Fruit fly (Drosophila melanogaster) whole organism, prepupa: Measurements from ENCODE around the gene Nufip.

Experiments
- Blimp-1 ChIP-seq: fragments of 200-800 bp; sonication (Bioruptor generic); optimal IDR thresholded peaks from 3 replicates; lab custom pipeline; 2017; ENCODE audit warnings: missing biosample characterization, missing genetic modification characterization, mild to moderate bottlenecking, moderate library complexity, missing genetic modification reagents
- CG10631 ChIP-seq: fragments of 200-800 bp; sonication (Bioruptor generic); optimal IDR thresholded peaks from 2 replicates; lab custom pipeline; 2016; ENCODE audit warnings: missing biosample characterization, missing genetic modification characterization
- CG10669 ChIP-seq: fragments of 200-800 bp; sonication (Bioruptor generic); optimal IDR thresholded peaks from 3 replicates; lab custom pipeline; 2018; ENCODE audit warnings: missing biosample characterization, mild to moderate bottlenecking, missing genetic modification characterization, moderate library complexity
- CG11902 ChIP-seq: fragments of 200-800 bp; sonication (Bioruptor generic); optimal IDR thresholded peaks from 3 replicates; lab custom pipeline; 2016; ENCODE audit warnings: missing biosample characterization, missing genetic modification characterization
- CG15336 ChIP-seq: fragments of 200-800 bp; sonication (Bioruptor generic); IDR thresholded peaks from 2 replicates; pipeline ENCODE4 v1.3.6; 2022; ENCODE audit warnings: missing biosample characterization, missing genetic modification characterization
- CG1621 ChIP-seq: fragments of 200-800 bp; sonication (Bioruptor generic); optimal IDR thresholded peaks from 3 replicates; lab custom pipeline; 2018; ENCODE audit warnings: missing biosample characterization, mild to moderate bottlenecking, missing genetic modification characterization
- CG16779 ChIP-seq: fragments of 200-800 bp; sonication (Bioruptor generic); optimal IDR thresholded peaks from 3 replicates; lab custom pipeline; 2017; ENCODE audit warnings: missing biosample characterization, mild to moderate bottlenecking, missing genetic modification characterization
- CG3032 ChIP-seq: fragments of 200-800 bp; optimal IDR thresholded peaks from 2 replicates; lab custom pipeline; 2019; ENCODE audit warnings: missing biosample characterization, mild to moderate bottlenecking, missing genetic modification characterization, moderate library complexity
- CG31627 ChIP-seq: fragments of 200-800 bp; sonication (Bioruptor generic); optimal IDR thresholded peaks from 3 replicates; lab custom pipeline; 2016; ENCODE audit warnings: missing biosample characterization, missing genetic modification characterization
- CG32006 ChIP-seq: fragments of 200-800 bp; sonication (Bioruptor generic); optimal IDR thresholded peaks from 3 replicates; lab custom pipeline; 2017; ENCODE audit warnings: missing biosample characterization, mild to moderate bottlenecking, missing genetic modification characterization
- CG34406 ChIP-seq: fragments of 200-800 bp; sonication (Bioruptor generic); optimal IDR thresholded peaks from 3 replicates; lab custom pipeline; 2016; ENCODE audit warnings: missing biosample characterization, missing genetic modification characterization
- CG3919 ChIP-seq: fragments of 200-800 bp; sonication (Bioruptor generic); optimal IDR thresholded peaks from 3 replicates; lab custom pipeline; 2016; ENCODE audit warnings: missing biosample characterization, missing genetic modification characterization
- CG4318 ChIP-seq: fragments of 200-800 bp; sonication (Bioruptor generic); optimal IDR thresholded peaks from 3 replicates; lab custom pipeline; 2017; ENCODE audit warnings: missing biosample characterization, mild to moderate bottlenecking, missing genetic modification characterization
- CG6163 ChIP-seq: fragments of 200-800 bp; sonication (Bioruptor generic); IDR thresholded peaks from 3 replicates; pipeline ENCODE4 v1.3.6; 2022; ENCODE audit warnings: missing biosample characterization, missing genetic modification characterization
- CG6276 ChIP-seq: fragments of 200-800 bp; sonication (Bioruptor generic); optimal IDR thresholded peaks from 2 replicates; lab custom pipeline; 2017; ENCODE audit warnings: missing biosample characterization, mild to moderate bottlenecking, missing genetic modification characterization
- CG6792 ChIP-seq: fragments of 200-800 bp; sonication (Bioruptor generic); optimal IDR thresholded peaks from 3 replicates; lab custom pipeline; 2016; ENCODE audit warnings: missing biosample characterization, missing genetic modification characterization
- CG6808 ChIP-seq: fragments of 200-800 bp; sonication (Bioruptor generic); optimal IDR thresholded peaks from 3 replicates; lab custom pipeline; 2017; ENCODE audit warnings: missing biosample characterization, missing genetic modification characterization, mild to moderate bottlenecking, moderate library complexity, missing genetic modification reagents
- CG7368 ChIP-seq: fragments of 200-800 bp; sonication (Bioruptor generic); optimal IDR thresholded peaks from 3 replicates; lab custom pipeline; 2016; ENCODE audit warnings: missing biosample characterization, missing genetic modification characterization
- CG8319 ChIP-seq: fragments of 200-800 bp; sonication (Bioruptor generic); optimal IDR thresholded peaks from 3 replicates; lab custom pipeline; 2016; ENCODE audit warnings: missing biosample characterization, missing genetic modification characterization
- CG8632 ChIP-seq: fragments of 200-800 bp; sonication (Bioruptor generic); optimal IDR thresholded peaks from 3 replicates; lab custom pipeline; 2016; ENCODE audit warnings: missing biosample characterization, missing genetic modification characterization
- Eip93F ChIP-seq: fragments of 200-800 bp; sonication (Bioruptor generic); optimal IDR thresholded peaks from 2 replicates; lab custom pipeline; 2016; ENCODE audit warnings: missing biosample characterization, mild to moderate bottlenecking, missing genetic modification characterization
- Ets21C ChIP-seq: fragments of 200-800 bp; sonication (Bioruptor generic); optimal IDR thresholded peaks from 3 replicates; lab custom pipeline; 2016; ENCODE audit warnings: missing biosample characterization, missing genetic modification characterization
- Ets96B ChIP-seq: fragments of 200-800 bp; optimal IDR thresholded peaks from 2 replicates; lab custom pipeline; 2019; ENCODE audit warnings: missing biosample characterization, mild to moderate bottlenecking, missing genetic modification characterization, moderate library complexity
- Hr39 ChIP-seq: fragments of 200-800 bp; sonication (Bioruptor generic); optimal IDR thresholded peaks from 2 replicates; lab custom pipeline; 2016; ENCODE audit warnings: missing biosample characterization, missing genetic modification characterization
- Hr4 ChIP-seq: fragments of 200-800 bp; sonication (Bioruptor generic); optimal IDR thresholded peaks from 3 replicates; lab custom pipeline; 2016; ENCODE audit warnings: missing biosample characterization, missing genetic modification characterization
- Lpt ChIP-seq: fragments of 200-800 bp; sonication (Bioruptor generic); optimal IDR thresholded peaks from 3 replicates; lab custom pipeline; 2016; ENCODE audit warnings: missing biosample characterization, missing genetic modification characterization
- Met ChIP-seq: fragments of 200-800 bp; sonication (Bioruptor generic); optimal IDR thresholded peaks from 3 replicates; lab custom pipeline; 2016; ENCODE audit warnings: missing biosample characterization, missing genetic modification characterization
- OdsH ChIP-seq: fragments of 200-800 bp; sonication (Bioruptor generic); optimal IDR thresholded peaks from 3 replicates; lab custom pipeline; 2016; ENCODE audit warnings: missing biosample characterization, missing genetic modification characterization
- Smox ChIP-seq: fragments of 200-800 bp; sonication (Bioruptor generic); optimal IDR thresholded peaks from 3 replicates; lab custom pipeline; 2016; ENCODE audit warnings: missing biosample characterization, missing genetic modification characterization
- Sox102F ChIP-seq: fragments of 200-800 bp; sonication (Bioruptor generic); optimal IDR thresholded peaks from 2 replicates; lab custom pipeline; 2016; ENCODE audit warnings: missing biosample characterization, mild to moderate bottlenecking, missing genetic modification characterization
- Sox14 ChIP-seq: fragments of 200-800 bp; sonication (Bioruptor generic); optimal IDR thresholded peaks from 3 replicates; lab custom pipeline; 2016; ENCODE audit warnings: missing biosample characterization, missing genetic modification characterization
- Sox15 ChIP-seq: fragments of 200-800 bp; sonication (Bioruptor generic); optimal IDR thresholded peaks from 3 replicates; lab custom pipeline; 2016; ENCODE audit warnings: missing biosample characterization, missing genetic modification characterization
- achi ChIP-seq: fragments of 200-800 bp; sonication (Bioruptor generic); optimal IDR thresholded peaks from 3 replicates; lab custom pipeline; 2016; ENCODE audit warnings: missing biosample characterization, missing genetic modification characterization
- dac ChIP-seq: fragments of 200-800 bp; sonication (Bioruptor generic); optimal IDR thresholded peaks from 2 replicates; lab custom pipeline; 2017; ENCODE audit warnings: missing biosample characterization, mild to moderate bottlenecking, missing genetic modification characterization
- dsx ChIP-seq: fragments of 200-800 bp; optimal IDR thresholded peaks from 3 replicates; lab custom pipeline; 2019; ENCODE audit warnings: missing biosample characterization, mild to moderate bottlenecking, missing genetic modification characterization, moderate library complexity; ENCODE audit not compliant: poor library complexity, severe bottlenecking
- eg ChIP-seq: fragments of 200-800 bp; sonication (Bioruptor generic); IDR thresholded peaks from 3 replicates; pipeline ENCODE4 v1.3.6; 2022; ENCODE audit warnings: missing biosample characterization, missing genetic modification characterization
- fd59A ChIP-seq: fragments of 200-800 bp; sonication (Bioruptor generic); optimal IDR thresholded peaks from 2 replicates; lab custom pipeline; 2017; ENCODE audit warnings: missing biosample characterization, mild to moderate bottlenecking, missing genetic modification characterization, missing genetic modification reagents
- fkh ChIP-seq: fragments of 200-800 bp; sonication (Bioruptor generic); optimal IDR thresholded peaks from 3 replicates; lab custom pipeline; 2017; ENCODE audit warnings: missing biosample characterization, mild to moderate bottlenecking, missing genetic modification characterization, moderate library complexity
- lz ChIP-seq: fragments of 200-800 bp; sonication (Bioruptor generic); optimal IDR thresholded peaks from 3 replicates; lab custom pipeline; 2016; ENCODE audit warnings: missing biosample characterization, missing genetic modification characterization
- net ChIP-seq: fragments of 200-800 bp; sonication (Bioruptor generic); optimal IDR thresholded peaks from 3 replicates; lab custom pipeline; 2016; ENCODE audit warnings: missing biosample characterization, missing genetic modification characterization
- pdm3 ChIP-seq: fragments of 200-800 bp; sonication (Bioruptor generic); optimal IDR thresholded peaks from 3 replicates; lab custom pipeline; 2016; ENCODE audit warnings: missing biosample characterization, missing genetic modification characterization
- salr ChIP-seq, 2 experiments: fragments of 200-800 bp; sonication (Bioruptor generic); optimal IDR thresholded peaks; 3 replicates each; lab custom pipeline; 2016 to 2018; ENCODE audit warnings: missing biosample characterization in 2 of 2, missing genetic modification characterization in 2 of 2, mild to moderate bottlenecking in 1 of 2
- spab ChIP-seq: fragments of 200-800 bp; sonication (Bioruptor generic); optimal IDR thresholded peaks from 2 replicates; lab custom pipeline; 2017; ENCODE audit warnings: missing biosample characterization, mild to moderate bottlenecking, missing genetic modification characterization, missing genetic modification reagents
- ss ChIP-seq, 2 experiments: fragments of 200-800 bp; sonication (Bioruptor generic); optimal IDR thresholded peaks; 2 replicates in 1 of 2; 3 replicates in 1 of 2; lab custom pipeline; 2017 to 2018; ENCODE audit warnings: mild to moderate bottlenecking in 2 of 2, missing biosample characterization in 2 of 2, missing genetic modification characterization in 2 of 2, moderate library complexity in 1 of 2
- svp ChIP-seq: fragments of 200-800 bp; sonication (Bioruptor generic); peaks from one replicate; lab custom pipeline; 2016; ENCODE audit warnings: missing biosample characterization, missing genetic modification characterization
- topi ChIP-seq: fragments of 200-800 bp; sonication (Bioruptor generic); optimal IDR thresholded peaks from 3 replicates; lab custom pipeline; 2016; ENCODE audit warnings: missing biosample characterization, missing genetic modification characterization

Gene Nufip

dm6 chr3L:18760421-18761045 is 12.4 kb upstream of the Nufip start (continued):
- TF ChIP-seq achi (no peak), Hr4 (GFP tag; lab: Kevin White, UChicago) (peak; percentile 30), fkh (GFP tag; lab: Kevin White, UChicago) (no peak), dac (GFP tag; lab: Kevin White, UChicago) (no peak), dsx (GFP tag; lab: Kevin White, UChicago) (peak; percentile 18), Blimp-1 (GFP tag; lab: Kevin White, UChicago) (peak; percentile 70), ss (GFP tag; optimal IDR thresholded peaks at IDR 0.05; lab: Kevin White, UChicago) (peak; percentile 13 to 47), Eip93F (GFP tag; lab: Kevin White, UChicago) (no peak), CG6808 (GFP tag; lab: Kevin White, UChicago) (peak; percentile 22)

- TF ChIP-seq spab (no peak), Blimp-1 (GFP tag; lab: Kevin White, UChicago) (peak; percentile 97), Met (GFP tag; lab: Kevin White, UChicago) (peak; percentile 56), eg (GFP tag; lab: Robert Waterston, UW) (peak; percentile 55; the same call in 2 of the 3 replicates), Sox15 (no peak), pdm3 (GFP tag; lab: Kevin White, UChicago) (peak; percentile 17), CG10669 (no peak), CG31627 (no peak), net (GFP tag; lab: Kevin White, UChicago) (peak; percentile 54), CG11902 (no peak), CG6276 (peak; percentile 48), CG6163 (GFP tag; lab: Robert Waterston, UW) (peak; percentile 60), CG3919 (GFP tag; lab: Kevin White, UChicago) (peak; percentile 32), Lpt (GFP tag; lab: Kevin White, UChicago) (peak; percentile 84), CG32006 (GFP tag; lab: Kevin White, UChicago) (peak; percentile 40), CG6792 (GFP tag; lab: Kevin White, UChicago) (peak; percentile 26), Ets21C (GFP tag; lab: Kevin White, UChicago) (no peak), Sox102F (peak; percentile 8), dsx (GFP tag; lab: Kevin White, UChicago) (peak; percentile 88), Smox (GFP tag; lab: Kevin White, UChicago) (peak; percentile 35), CG4318 (GFP tag; lab: Kevin White, UChicago) (no peak), CG10631 (GFP tag; lab: Kevin White, UChicago) (no peak), lz (GFP tag; lab: Kevin White, UChicago) (no peak), CG1621 (peak; percentile 39), CG34406 (GFP tag; lab: Kevin White, UChicago) (peak; percentile 6), fkh (GFP tag; lab: Kevin White, UChicago) (peak; percentile 89), Hr39 (GFP tag; lab: Kevin White, UChicago) (no peak), Eip93F (GFP tag; lab: Kevin White, UChicago) (peak; percentile 32), ss (GFP tag; optimal IDR thresholded peaks at IDR 0.05; lab: Kevin White, UChicago) (peak in 1 of 2 experiments; percentile 63), topi (GFP tag; lab: Kevin White, UChicago) (peak; percentile 43), CG3032 (tag; lab: Kevin White, UChicago) (peak; percentile 31), OdsH (GFP tag; lab: Kevin White, UChicago) (no peak), Hr4 (GFP tag; lab: Kevin White, UChicago) (peak; percentile 5), CG15336 (GFP tag; lab: Robert Waterston, UW) (peak; percentile 63), CG8319 (GFP tag; lab: Kevin White, UChicago) (no peak), Sox14 (GFP tag; lab: Kevin White, UChicago) (peak; percentile 73), Ets96B (tag; lab: Kevin White, UChicago) (peak; percentile 52), salr (GFP tag; optimal IDR thresholded peaks at IDR 0.05; lab: Kevin White, UChicago) (peak; percentile 27 to 38), CG6808 (GFP tag; lab: Kevin White, UChicago) (peak; percentile 7), fd59A (GFP tag; lab: Kevin White, UChicago) (no peak), dac (GFP tag; lab: Kevin White, UChicago) (peak; percentile 47), CG7368 (GFP tag; lab: Kevin White, UChicago) (peak; percentile 23), CG8632 (no peak), CG16779 (tag; lab: Kevin White, UChicago) (no peak), svp (GFP tag; lab: Kevin White, UChicago) (peak; percentile 83)
These were observed 10.9 kb upstream of the Nufip start for dm6 chr3L:18758894-18759569.
